Fruit fly (Drosophila melanogaster) whole organism, wandering third instar larva: ENCODE results near the gene Tmtc1.

ENCODE experiments used
- Abd-B ChIP-seq: fragments of >200 bp; optimal IDR thresholded peaks from 2 replicates; lab custom pipeline; 2017; ENCODE audit warnings: missing biosample characterization, missing genetic modification characterization
- CG9705 ChIP-seq: fragments of 200-800 bp; sonication (Bioruptor generic); optimal IDR thresholded peaks from 2 replicates; lab custom pipeline; 2018; ENCODE audit warnings: missing biosample characterization, mild to moderate bottlenecking, missing genetic modification characterization
- Dfd ChIP-seq: fragments of >200 bp; optimal IDR thresholded peaks from 2 replicates; lab custom pipeline; 2017; ENCODE audit warnings: missing biosample characterization, missing genetic modification characterization
- Dif ChIP-seq: fragments of 200-275, 200-300 bp; sonication (Bioruptor generic); optimal IDR thresholded peaks from 2 replicates; lab custom pipeline; 2018; ENCODE audit warnings: missing biosample characterization, missing genetic modification characterization; ENCODE audit not compliant: partially characterized antibody
- Jra ChIP-seq: sonication (Bioruptor generic); optimal IDR thresholded peaks from 2 replicates; lab custom pipeline; 2016; ENCODE audit warnings: missing biosample characterization, missing genetic modification characterization
- Sp1 ChIP-seq: fragments of 200-800 bp; sonication (Bioruptor generic); optimal IDR thresholded peaks from 3 replicates; lab custom pipeline; 2019; ENCODE audit warnings: missing biosample characterization, mild to moderate bottlenecking, missing genetic modification characterization, moderate library complexity
- dmrt93B ChIP-seq: fragments of 200-800 bp; sonication (Bioruptor generic); optimal IDR thresholded peaks from 2 replicates; lab custom pipeline; 2018; ENCODE audit warnings: missing biosample characterization, mild to moderate bottlenecking, missing genetic modification characterization
- fru ChIP-seq: fragments of 200-800 bp; sonication (Bioruptor generic); optimal IDR thresholded peaks from 3 replicates; lab custom pipeline; 2016; ENCODE audit warnings: missing biosample characterization, mild to moderate bottlenecking, missing genetic modification characterization
- h ChIP-seq: fragments of 200-800 bp; sonication (Bioruptor generic); optimal IDR thresholded peaks from 3 replicates; lab custom pipeline; 2016; ENCODE audit warnings: missing biosample characterization, mild to moderate bottlenecking, missing genetic modification characterization
- rgr ChIP-seq: fragments of 200-800 bp; sonication (Bioruptor generic); optimal IDR thresholded peaks from 3 replicates; lab custom pipeline; 2016; ENCODE audit warnings: missing biosample characterization, mild to moderate bottlenecking, missing genetic modification characterization
- sv ChIP-seq: fragments of 200-800 bp; sonication (Bioruptor generic); optimal IDR thresholded peaks from 3 replicates; lab custom pipeline; 2016; ENCODE audit warnings: missing biosample characterization, missing genetic modification characterization
- usp ChIP-seq: fragments of >200 bp; optimal IDR thresholded peaks from 2 replicates; lab custom pipeline; 2017; ENCODE audit warnings: missing biosample characterization, missing genetic modification characterization
- woc ChIP-seq: sonication (Bioruptor generic); optimal IDR thresholded peaks from 2 replicates; lab custom pipeline; 2016; ENCODE audit warnings: missing biosample characterization, mild to moderate bottlenecking, missing genetic modification characterization

DNA sequence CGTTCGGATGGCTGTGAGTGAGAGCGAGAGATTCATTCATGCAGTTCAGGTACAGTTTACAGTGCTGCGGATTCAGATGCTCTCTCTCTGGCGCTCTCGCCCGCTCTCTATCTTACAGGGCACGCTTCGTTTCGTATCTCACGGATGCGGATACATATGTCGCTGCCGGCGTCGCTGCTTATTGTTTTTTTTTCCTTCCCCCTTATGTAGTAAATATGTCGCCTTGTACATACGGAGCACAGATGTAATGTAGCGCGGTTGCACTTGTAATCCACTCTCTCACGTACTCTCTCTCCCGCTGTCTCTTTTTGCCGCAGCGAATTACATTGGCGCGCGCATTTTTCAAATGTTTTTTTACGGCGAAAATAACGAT, 77.8 kb downstream of the Tmtc1 start:
- TF ChIP-seq CG9705 (no peak), Dif (GFP tag; lab: Kevin White, UChicago) (peak; percentile 97), fru (GFP tag; lab: Kevin White, UChicago) (no peak), Abd-B (GFP tag; lab: Kevin White, UChicago) (no peak), rgr (no peak), Sp1 (no peak), h (GFP tag; lab: Kevin White, UChicago) (peak; percentile 49), woc (GFP tag; lab: Kevin White, UChicago) (no peak), Jra (GFP tag; lab: Kevin White, UChicago) (no peak), sv (GFP tag; lab: Kevin White, UChicago) (no peak), usp (GFP tag; lab: Kevin White, UChicago) (no peak), Dfd (GFP tag; lab: Kevin White, UChicago) (no peak), dmrt93B (no peak)
